Worm (Caenorhabditis elegans): ENCODE measurements around the gene Y57E12AL.2.

ce11 chrV:7079388-7079787 is 21.5 kb downstream of the Y57E12AL.2 start:
- no peak for TF ChIP-seq sma-3 (GFP tag; optimal IDR thresholded peaks at IDR 0.05)
- no peak for TF ChIP-seq mdl-1 (tag; optimal IDR thresholded peaks at IDR 0.05)
- no peak for TF ChIP-seq fos-1 (tag; optimal IDR thresholded peaks at IDR 0.05)
- no peak for TF ChIP-seq elt-1 (tag; optimal IDR thresholded peaks at IDR 0.05)
- TF ChIP-seq unc-39 (tag; optimal IDR thresholded peaks at IDR 0.05), result no peak
- TF ChIP-seq F13H6.1 (tag; optimal IDR thresholded peaks at IDR 0.05), result no peak
- no peak for TF ChIP-seq ceh-82 (tag; optimal IDR thresholded peaks at IDR 0.05)
- no peak for TF ChIP-seq skn-1 (tag; optimal IDR thresholded peaks at IDR 0.05)
